Worm (Caenorhabditis elegans) whole organism, L3 larva: ENCODE measurements around the gene pqn-79.

Experiments
- R02D3.7 ChIP-seq: fragments of 150-350 bp; optimal IDR thresholded peaks from 2 replicates; lab custom pipeline; 2014; ENCODE audit warnings: missing biosample characterization, missing genetic modification characterization
- ZK546.5 ChIP-seq: sonication (generic microtip); optimal IDR thresholded peaks from 2 replicates; lab custom pipeline; 2017; ENCODE audit warnings: missing biosample characterization, missing genetic modification characterization
- aly-2 ChIP-seq: fragments of 150-350 bp; optimal IDR thresholded peaks from 2 replicates; lab custom pipeline; 2014; ENCODE audit warnings: missing biosample characterization, missing genetic modification characterization
- ama-1 ChIP-seq: fragments of 150-350 bp; optimal IDR thresholded peaks from 2 replicates; lab custom pipeline; 2018
- ceh-16 ChIP-seq: sonication (generic microtip); optimal IDR thresholded peaks from 2 replicates; lab custom pipeline; 2017; ENCODE audit warnings: missing biosample characterization, missing genetic modification characterization
- ceh-28 ChIP-seq: fragments of 150-350 bp; optimal IDR thresholded peaks from 2 replicates; lab custom pipeline; 2014; ENCODE audit warnings: missing biosample characterization, missing genetic modification reagents, missing genetic modification characterization
- ceh-9 ChIP-seq: sonication (generic microtip); optimal IDR thresholded peaks from 2 replicates; lab custom pipeline; 2018; ENCODE audit warnings: missing biosample characterization, missing genetic modification characterization
- daf-12 ChIP-seq: fragments of 150-350 bp; optimal IDR thresholded peaks from 2 replicates; lab custom pipeline; 2014; ENCODE audit warnings: missing biosample characterization, missing genetic modification reagents, missing genetic modification characterization
- egl-5 ChIP-seq: fragments of 150-350 bp; optimal IDR thresholded peaks from 2 replicates; lab custom pipeline; 2017; ENCODE audit warnings: missing biosample characterization, missing genetic modification reagents, missing genetic modification characterization, inconsistent platforms
- elt-3 ChIP-seq, 3 experiments: fragments of 150-350 bp in 1 of 3; sonication (generic microtip) in 2 of 3; optimal IDR thresholded peaks; 2 replicates in 2 of 3; 4 replicates in 1 of 3; lab custom pipeline; 2014 to 2017; ENCODE audit warnings: missing biosample characterization in 3 of 3, missing genetic modification characterization in 3 of 3
- eor-1 ChIP-seq, 2 experiments: fragments of 150-350 bp; optimal IDR thresholded peaks; 2 replicates each; lab custom pipeline; 2014 to 2018; ENCODE audit warnings: missing biosample characterization in 2 of 2, missing genetic modification characterization in 2 of 2
- fkh-10 ChIP-seq: sonication (generic microtip); optimal IDR thresholded peaks from 2 replicates; lab custom pipeline; 2017; ENCODE audit warnings: missing biosample characterization, missing genetic modification reagents, missing genetic modification characterization
- fkh-2 ChIP-seq: fragments of 150-350 bp; optimal IDR thresholded peaks from 2 replicates; lab custom pipeline; 2014; ENCODE audit warnings: missing biosample characterization, missing genetic modification reagents, missing genetic modification characterization
- fos-1 ChIP-seq: fragments of 150-350 bp; optimal IDR thresholded peaks from 2 replicates; lab custom pipeline; 2014; ENCODE audit warnings: missing biosample characterization, missing genetic modification characterization
- hmg-11 ChIP-seq: sonication (generic microtip); optimal IDR thresholded peaks from 2 replicates; lab custom pipeline; 2016; ENCODE audit warnings: missing genetic modification characterization, missing compliant biosample characterization
- jun-1 ChIP-seq: fragments of 150-350 bp; optimal IDR thresholded peaks from 2 replicates; lab custom pipeline; 2014; ENCODE audit warnings: missing biosample characterization, missing genetic modification reagents, missing genetic modification characterization
- lin-15B ChIP-seq: fragments of 150-350 bp; optimal IDR thresholded peaks from 2 replicates; lab custom pipeline; 2014; ENCODE audit warnings: missing biosample characterization, missing genetic modification characterization
- lin-39 ChIP-seq: fragments of 150-350 bp; optimal IDR thresholded peaks from 2 replicates; lab custom pipeline; 2018; ENCODE audit warnings: missing biosample characterization, missing genetic modification reagents, missing genetic modification characterization
- lsy-12 ChIP-seq: sonication (generic microtip); optimal IDR thresholded peaks from 2 replicates; lab custom pipeline; 2016; ENCODE audit warnings: mild to moderate bottlenecking, missing genetic modification characterization, missing compliant biosample characterization
- mdl-1 ChIP-seq: fragments of 150-350 bp; optimal IDR thresholded peaks from 2 replicates; lab custom pipeline; 2014; ENCODE audit warnings: missing biosample characterization, missing genetic modification characterization
- mml-1 ChIP-seq: fragments of 150-350 bp; sonication (generic microtip); optimal IDR thresholded peaks from 3 replicates; lab custom pipeline; 2014; ENCODE audit warnings: missing biosample characterization, missing genetic modification characterization
- nfya-1 ChIP-seq: sonication (generic microtip); optimal IDR thresholded peaks from 2 replicates; lab custom pipeline; 2017; ENCODE audit warnings: missing genetic modification characterization, mild to moderate bottlenecking, missing compliant biosample characterization, antibody characterized with exemption, moderate library complexity; ENCODE audit not compliant: insufficient read depth
- nhr-11 ChIP-seq: fragments of 150-350 bp; optimal IDR thresholded peaks from 2 replicates; lab custom pipeline; 2014; ENCODE audit warnings: missing biosample characterization, missing genetic modification characterization
- nhr-12 ChIP-seq: fragments of 150-350 bp; optimal IDR thresholded peaks from 2 replicates; lab custom pipeline; 2014; ENCODE audit warnings: missing biosample characterization, missing genetic modification characterization
- nhr-23 ChIP-seq: fragments of 150-350 bp; optimal IDR thresholded peaks from 2 replicates; lab custom pipeline; 2014; ENCODE audit warnings: missing biosample characterization, missing genetic modification reagents, missing genetic modification characterization
- nhr-237 ChIP-seq: fragments of 150-350 bp; optimal IDR thresholded peaks from 2 replicates; lab custom pipeline; 2014; ENCODE audit warnings: missing biosample characterization, missing genetic modification characterization
- nhr-25 ChIP-seq: sonication (generic microtip); optimal IDR thresholded peaks from 2 replicates; lab custom pipeline; 2017; ENCODE audit warnings: missing biosample characterization, missing genetic modification characterization
- nhr-28 ChIP-seq: fragments of 150-350 bp; optimal IDR thresholded peaks from 2 replicates; lab custom pipeline; 2014; ENCODE audit warnings: missing biosample characterization, missing genetic modification characterization
- nhr-67 ChIP-seq: fragments of 150-350 bp; optimal IDR thresholded peaks from 2 replicates; lab custom pipeline; 2014; ENCODE audit warnings: missing biosample characterization, missing genetic modification characterization
- nhr-76 ChIP-seq: fragments of 150-350 bp; sonication (generic microtip); optimal IDR thresholded peaks from 5 replicates; lab custom pipeline; 2014; ENCODE audit warnings: missing biosample characterization, missing genetic modification characterization
- nhr-77 ChIP-seq: fragments of 150-350 bp; optimal IDR thresholded peaks from 2 replicates; lab custom pipeline; 2014; ENCODE audit warnings: missing biosample characterization, missing genetic modification characterization
- pha-4 ChIP-seq: fragments of 150-350 bp; optimal IDR thresholded peaks from 2 replicates; lab custom pipeline; 2014; ENCODE audit warnings: missing biosample characterization, missing genetic modification reagents, missing genetic modification characterization
- pqm-1 ChIP-seq: fragments of 150-350 bp; optimal IDR thresholded peaks from 2 replicates; lab custom pipeline; 2017; ENCODE audit warnings: missing biosample characterization, missing genetic modification characterization, inconsistent platforms
- skn-1 ChIP-seq: fragments of 150-350 bp; optimal IDR thresholded peaks from 2 replicates; lab custom pipeline; 2014; ENCODE audit warnings: missing biosample characterization, missing genetic modification characterization
- tbx-2 ChIP-seq: sonication (generic microtip); optimal IDR thresholded peaks from 2 replicates; lab custom pipeline; 2016; ENCODE audit warnings: mild to moderate bottlenecking, missing genetic modification characterization, missing compliant biosample characterization
- unc-39 ChIP-seq: sonication (generic microtip); optimal IDR thresholded peaks from 4 replicates; lab custom pipeline; 2017; ENCODE audit warnings: missing biosample characterization, missing genetic modification characterization
- unc-62 ChIP-seq: fragments of 150-350 bp; sonication (generic microtip); optimal IDR thresholded peaks from 4 replicates; lab custom pipeline; 2014; ENCODE audit warnings: missing biosample characterization, missing genetic modification reagents, missing genetic modification characterization
- zag-1 ChIP-seq: fragments of 150-350 bp; optimal IDR thresholded peaks from 2 replicates; lab custom pipeline; 2014; ENCODE audit warnings: missing biosample characterization, missing genetic modification characterization
- ztf-11 ChIP-seq: fragments of 150-350 bp; optimal IDR thresholded peaks from 2 replicates; lab custom pipeline; 2014; ENCODE audit warnings: missing biosample characterization, missing genetic modification characterization
- ztf-4 ChIP-seq: fragments of 150-350 bp; optimal IDR thresholded peaks from 2 replicates; lab custom pipeline; 2014; ENCODE audit warnings: missing biosample characterization, missing genetic modification characterization

Gene pqn-79

DNA sequence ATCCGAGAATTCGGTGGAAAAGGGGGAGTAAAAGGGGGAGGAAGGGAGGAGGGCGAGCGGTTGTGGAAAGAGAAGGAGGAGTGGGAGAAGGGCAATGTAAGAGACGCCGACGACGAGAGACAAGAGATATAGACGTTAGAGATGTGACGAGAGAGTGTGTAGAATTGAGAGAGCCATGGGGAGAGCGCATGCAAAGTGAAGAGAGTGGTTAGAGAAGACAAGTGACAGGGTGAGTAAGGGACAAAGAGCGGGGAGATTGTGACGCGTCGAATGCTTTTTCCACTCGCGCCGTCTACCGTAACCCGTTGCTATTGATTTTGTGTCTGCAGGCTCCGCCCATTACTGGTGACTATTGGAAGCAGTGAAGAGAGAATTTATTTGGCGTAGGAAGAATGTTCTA, 24.6 kb upstream of the pqn-79 start (continued):
- TF ChIP-seq elt-3 (tag; optimal IDR thresholded peaks at IDR 0.05; lab: Kevin White, UChicago) (no peak), zag-1 (tag; lab: Kevin White, UChicago) (peak; percentile 6), eor-1 (tag; optimal IDR thresholded peaks at IDR 0.05; lab: Kevin White, UChicago) (no peak), fkh-2 (tag; lab: Kevin White, UChicago) (no peak), pha-4 (tag; lab: Kevin White, UChicago) (peak; percentile 75), nhr-28 (tag; lab: Kevin White, UChicago) (no peak), lin-15B (tag; lab: Kevin White, UChicago) (peak; percentile 68), R02D3.7 (peak; percentile 36), tbx-2 (tag; lab: Kevin White, UChicago) (peak; percentile 77), lin-39 (tag; lab: Kevin White, UChicago) (peak; percentile 76), ztf-4 (tag; lab: Kevin White, UChicago) (no peak), ceh-16 (tag; lab: Kevin White, UChicago) (no peak), daf-12 (tag; lab: Kevin White, UChicago) (no peak), nhr-25 (tag; lab: Kevin White, UChicago) (peak; percentile 83), ceh-28 (tag; lab: Kevin White, UChicago) (peak; percentile 96), nfya-1 (tag; lab: Kevin White, UChicago) (peak; percentile 100), aly-2 (tag; lab: Kevin White, UChicago) (no peak), nhr-67 (no peak), ceh-9 (tag; lab: Kevin White, UChicago) (no peak), hmg-11 (tag; lab: Kevin White, UChicago) (peak; percentile 98), ZK546.5 (tag; lab: Kevin White, UChicago) (no peak)

DNA sequence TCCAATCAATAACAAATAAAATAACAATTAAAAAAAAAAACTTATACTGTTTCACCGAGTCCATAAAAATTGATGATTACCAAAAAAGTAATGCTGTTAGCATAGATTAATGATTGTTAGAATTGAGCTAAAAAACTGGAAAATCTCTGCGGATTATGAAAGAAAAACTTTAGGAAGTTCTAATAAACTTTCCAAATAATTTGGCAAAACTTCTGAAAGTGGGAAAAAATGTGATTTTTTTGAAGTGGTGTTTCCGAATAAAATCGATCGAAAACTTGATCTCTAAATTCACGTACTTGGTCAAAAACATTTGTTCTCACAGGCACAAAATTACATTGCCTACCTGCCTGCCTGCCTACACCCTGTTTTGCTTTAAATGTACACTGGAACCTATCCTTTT, 23.7 kb upstream of the pqn-79 start:
- TF ChIP-seq ztf-4 (tag; lab: Kevin White, UChicago) (no peak), lsy-12 (tag; lab: Kevin White, UChicago) (no peak), ama-1 (no peak), hmg-11 (tag; lab: Kevin White, UChicago) (no peak), lin-39 (tag; lab: Kevin White, UChicago) (no peak), pha-4 (tag; lab: Kevin White, UChicago) (no peak), daf-12 (tag; lab: Kevin White, UChicago) (no peak), nhr-25 (tag; lab: Kevin White, UChicago) (no peak), lin-15B (tag; lab: Kevin White, UChicago) (no peak), mml-1 (tag; lab: Kevin White, UChicago) (no peak), nhr-11 (tag; lab: Kevin White, UChicago) (no peak), egl-5 (tag; lab: Kevin White, UChicago) (no peak), nhr-76 (tag; lab: Kevin White, UChicago) (no peak)

DNA sequence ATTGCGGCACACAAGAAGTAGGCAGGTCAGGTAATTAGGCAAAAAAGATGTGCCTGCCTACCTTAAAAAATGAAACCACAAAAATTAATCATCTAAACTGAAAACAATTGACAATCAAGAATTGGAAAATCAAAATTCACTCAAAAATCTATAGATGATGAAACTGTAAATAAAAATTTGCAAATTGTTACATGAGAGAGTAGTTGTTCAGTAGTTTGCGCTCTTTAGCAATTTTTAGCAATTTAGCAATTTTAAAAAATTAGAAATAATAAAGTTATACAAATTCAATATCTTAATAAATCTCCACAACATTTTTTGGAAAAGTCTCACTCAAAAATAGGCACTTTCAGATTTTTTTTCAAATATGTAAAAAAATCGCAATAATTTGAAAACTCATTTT, 23.3 kb upstream of the pqn-79 start:
- TF ChIP-seq ztf-11 (tag; lab: Kevin White, UChicago) (no peak), eor-1 (tag; optimal IDR thresholded peaks at IDR 0.05; lab: Kevin White, UChicago) (no peak), nhr-23 (no peak), unc-39 (tag; lab: Kevin White, UChicago) (no peak), nhr-77 (tag; lab: Kevin White, UChicago) (no peak), nhr-12 (no peak)

DNA sequence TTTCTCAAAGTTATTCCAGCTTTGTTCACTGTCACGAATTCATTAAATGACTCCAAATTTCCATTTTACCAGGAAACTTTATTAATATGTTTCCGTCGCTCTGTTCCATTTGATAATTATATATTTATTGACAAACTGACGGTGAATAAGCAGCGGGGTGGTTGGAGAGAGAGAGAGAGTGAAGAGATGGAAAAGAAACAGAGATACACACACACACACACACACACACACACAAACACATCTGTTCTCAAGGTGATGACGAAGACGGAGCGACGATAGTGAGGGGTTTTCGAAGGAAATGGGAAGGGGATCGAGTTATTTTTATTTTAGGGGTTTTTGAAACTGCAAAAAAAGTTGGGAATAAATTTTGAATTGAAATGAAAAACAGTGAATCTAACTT, 21.5 kb upstream of the pqn-79 start:
- no peak for TF ChIP-seq fos-1
- no peak for TF ChIP-seq tbx-2 (tag; lab: Kevin White, UChicago)
- peak; percentile 30 for TF ChIP-seq pqm-1 (tag; lab: Kevin White, UChicago)
- TF ChIP-seq mdl-1, result no peak
- TF ChIP-seq nhr-76 (tag; lab: Kevin White, UChicago), result no peak
- peak; percentile 64 for TF ChIP-seq hmg-11 (tag; lab: Kevin White, UChicago)
- TF ChIP-seq ZK546.5 (tag; lab: Kevin White, UChicago), result no peak
- TF ChIP-seq pha-4 (tag; lab: Kevin White, UChicago), result peak; percentile 81
- peak; percentile 70 for TF ChIP-seq nfya-1 (tag; lab: Kevin White, UChicago)
- TF ChIP-seq ceh-28 (tag; lab: Kevin White, UChicago), result no peak
- no peak for TF ChIP-seq lin-15B (tag; lab: Kevin White, UChicago)
- TF ChIP-seq daf-12 (tag; lab: Kevin White, UChicago), result no peak
- TF ChIP-seq nhr-77 (tag; lab: Kevin White, UChicago), result no peak
- TF ChIP-seq jun-1 (tag; lab: Kevin White, UChicago), result peak; percentile 11
- TF ChIP-seq fkh-10 (GFP tag; lab: Kevin White, UChicago), result no peak
- TF ChIP-seq skn-1, result no peak
- TF ChIP-seq nhr-28 (tag; lab: Kevin White, UChicago), result no peak
- no peak for TF ChIP-seq unc-62
- TF ChIP-seq lin-39 (tag; lab: Kevin White, UChicago), result no peak
- no peak for TF ChIP-seq nhr-237 (tag; lab: Kevin White, UChicago)
- TF ChIP-seq nhr-25 (tag; lab: Kevin White, UChicago), result peak; percentile 11
